Worm (Caenorhabditis elegans): Measurements from ENCODE around the gene vps-45.

Gene vps-45

ce11 chrX:952557-953083, 22.0 kb downstream of the vps-45 start:
- TF ChIP-seq nfya-1 (tag; optimal IDR thresholded peaks at IDR 0.05; ENCODE audit: insufficient read depth) (peak; percentile 53), hmg-11 (tag; optimal IDR thresholded peaks at IDR 0.05) (peak; percentile 58), elt-3 (tag; optimal IDR thresholded peaks at IDR 0.05) (no peak), sea-2 (GFP tag; optimal IDR thresholded peaks at IDR 0.05) (no peak)

DNA sequence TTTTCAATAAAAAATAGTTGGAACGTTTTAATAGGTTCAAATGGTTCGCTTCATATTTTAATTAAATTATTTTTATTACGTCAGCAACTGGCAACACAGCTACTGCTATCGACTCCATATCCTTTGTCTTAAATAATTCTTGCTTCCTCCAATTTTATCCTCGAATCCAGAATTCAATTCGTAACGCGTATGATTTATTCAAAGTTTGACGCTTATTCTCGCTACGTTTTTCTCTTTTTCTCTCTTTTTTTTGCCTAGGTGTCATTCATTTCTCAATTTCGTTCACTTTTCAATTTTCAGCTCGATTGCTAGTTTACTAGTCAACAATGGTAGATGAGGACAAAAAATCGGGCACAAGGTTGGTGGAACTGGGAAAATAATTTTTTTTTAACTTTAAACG, 24.2 kb downstream of the vps-45 start, which contains the start of gene arr-1:
Gene arr-1, plus strand, starts transcription at position 301 of the 400 bp plus-strand sequence.
- TF ChIP-seq unc-62 (GFP tag; optimal IDR thresholded peaks at IDR 0.05) (no peak), ceh-16 (tag; optimal IDR thresholded peaks at IDR 0.05) (no peak), ztf-11 (tag; optimal IDR thresholded peaks at IDR 0.05) (no peak), ama-1 (optimal IDR thresholded peaks at IDR 0.05) (no peak), elt-2 (tag; optimal IDR thresholded peaks at IDR 0.05) (no peak), nhr-67 (tag; optimal IDR thresholded peaks at IDR 0.05) (no peak), ceh-28 (tag; optimal IDR thresholded peaks at IDR 0.05) (no peak), ceh-82 (tag; optimal IDR thresholded peaks at IDR 0.05) (no peak), nhr-23 (tag; optimal IDR thresholded peaks at IDR 0.05) (no peak), sea-2 (GFP tag; optimal IDR thresholded peaks at IDR 0.05) (no peak), tbx-2 (tag; optimal IDR thresholded peaks at IDR 0.05) (no peak), pha-4 (tag; optimal IDR thresholded peaks at IDR 0.05) (no peak)

DNA sequence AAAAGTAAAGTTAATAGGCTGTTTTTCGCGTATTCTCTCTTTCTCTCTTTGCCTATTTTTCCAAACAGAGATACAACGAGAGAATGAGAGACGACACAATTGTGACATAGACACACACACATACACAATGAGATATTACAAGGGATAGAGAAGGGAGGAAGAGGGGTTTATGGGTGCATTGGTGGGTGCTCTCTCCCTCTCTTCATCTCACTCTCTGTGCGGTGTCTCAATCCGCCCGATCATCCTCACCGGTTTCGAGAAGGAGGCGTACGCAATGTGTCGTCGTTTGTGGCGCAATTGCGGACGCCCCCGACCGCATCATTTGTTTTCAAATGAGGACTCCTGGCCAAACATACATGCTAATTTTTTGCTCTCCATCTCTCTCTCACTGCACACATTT, 25.2 kb downstream of the vps-45 start:
- TF ChIP-seq mml-1 (tag; optimal IDR thresholded peaks at IDR 0.05) (no peak), ceh-82 (tag; optimal IDR thresholded peaks at IDR 0.05) (peak; percentile 90), egl-5 (tag; optimal IDR thresholded peaks at IDR 0.05) (peak; percentile 94), mdl-1 (tag; optimal IDR thresholded peaks at IDR 0.05) (peak; percentile 60), nhr-23 (tag; optimal IDR thresholded peaks at IDR 0.05) (peak; percentile 92), nhr-11 (tag; optimal IDR thresholded peaks at IDR 0.05) (peak; percentile 77), skn-1 (tag; optimal IDR thresholded peaks at IDR 0.05) (peak; percentile 78), elt-3 (tag; optimal IDR thresholded peaks at IDR 0.05) (no peak), ceh-9 (tag; optimal IDR thresholded peaks at IDR 0.05) (no peak), nhr-77 (tag; optimal IDR thresholded peaks at IDR 0.05) (no peak), tbx-2 (tag; optimal IDR thresholded peaks at IDR 0.05) (peak; percentile 84), lsy-12 (tag; optimal IDR thresholded peaks at IDR 0.05) (peak; percentile 82), eor-1 (tag; optimal IDR thresholded peaks at IDR 0.05) (no peak), lin-39 (tag; optimal IDR thresholded peaks at IDR 0.05) (peak; percentile 97), daf-12 (tag; optimal IDR thresholded peaks at IDR 0.05) (peak; percentile 47), egl-27 (tag; optimal IDR thresholded peaks at IDR 0.05) (peak; percentile 76), hmg-11 (tag; optimal IDR thresholded peaks at IDR 0.05) (peak; percentile 100), sea-2 (GFP tag; optimal IDR thresholded peaks at IDR 0.05) (peak; percentile 71), pha-4 (tag; optimal IDR thresholded peaks at IDR 0.05) (peak; percentile 81), jun-1 (tag; optimal IDR thresholded peaks at IDR 0.05) (peak; percentile 84), ceh-28 (tag; optimal IDR thresholded peaks at IDR 0.05) (peak; percentile 83), ama-1 (optimal IDR thresholded peaks at IDR 0.05) (no peak), nhr-25 (tag; optimal IDR thresholded peaks at IDR 0.05) (peak; percentile 81), elt-2 (tag; optimal IDR thresholded peaks at IDR 0.05) (peak; percentile 43), ZK546.5 (tag; optimal IDR thresholded peaks at IDR 0.05) (no peak), fkh-10 (GFP tag; optimal IDR thresholded peaks at IDR 0.05) (peak; percentile 93), ztf-4 (tag; optimal IDR thresholded peaks at IDR 0.05) (peak; percentile 7), nhr-43 (tag; optimal IDR thresholded peaks at IDR 0.05; ENCODE audit: poor library complexity, severe bottlenecking) (peak; percentile 78), elt-1 (tag; optimal IDR thresholded peaks at IDR 0.05) (peak; percentile 54), snpc-4 (tag; optimal IDR thresholded peaks at IDR 0.05) (peak; percentile 85), lin-15B (tag; optimal IDR thresholded peaks at IDR 0.05) (peak; percentile 77), nhr-12 (tag; optimal IDR thresholded peaks at IDR 0.05) (no peak), unc-39 (tag; optimal IDR thresholded peaks at IDR 0.05) (peak; percentile 8), R02D3.7 (tag; optimal IDR thresholded peaks at IDR 0.05) (peak; percentile 80), fos-1 (tag; optimal IDR thresholded peaks at IDR 0.05) (peak; percentile 10), nhr-67 (tag; optimal IDR thresholded peaks at IDR 0.05) (no peak), ztf-11 (tag; optimal IDR thresholded peaks at IDR 0.05) (peak; percentile 39), fkh-2 (tag; optimal IDR thresholded peaks at IDR 0.05) (peak; percentile 70), ceh-16 (tag; optimal IDR thresholded peaks at IDR 0.05) (no peak), zag-1 (tag; optimal IDR thresholded peaks at IDR 0.05) (peak; percentile 79), nfya-1 (tag; optimal IDR thresholded peaks at IDR 0.05; ENCODE audit: insufficient read depth) (peak; percentile 91), unc-62 (GFP tag; optimal IDR thresholded peaks at IDR 0.05) (peak; percentile 82)

Data from whole organism, L3 larva.